Fruit fly (Drosophila melanogaster) whole organism, adult: Measurements from ENCODE around the gene CG33912.

Experiments used
- CG11617 ChIP-seq: fragments of 200-800 bp; sonication (Bioruptor generic); optimal IDR thresholded peaks from 2 replicates; lab custom pipeline; 2017; ENCODE audit warnings: mild to moderate bottlenecking, missing biosample characterization, missing genetic modification reagents, missing genetic modification characterization
- CG12768 ChIP-seq: fragments of 200-800 bp; sonication (Bioruptor generic); optimal IDR thresholded peaks from 2 replicates; lab custom pipeline; 2017; ENCODE audit warnings: missing biosample characterization, missing genetic modification characterization, mild to moderate bottlenecking, moderate library complexity, missing genetic modification reagents
- CG14711 ChIP-seq: fragments of 200-800 bp; sonication (Bioruptor generic); optimal IDR thresholded peaks from 2 replicates; lab custom pipeline; 2018; ENCODE audit warnings: missing biosample characterization, mild to moderate bottlenecking, missing genetic modification characterization, moderate library complexity
- CG1620 ChIP-seq: fragments of 200-800 bp; sonication (Bioruptor generic); optimal IDR thresholded peaks from 2 replicates; lab custom pipeline; 2016; ENCODE audit warnings: missing biosample characterization, missing genetic modification characterization
- CG33017 ChIP-seq: fragments of 200-800 bp; sonication (Bioruptor generic); optimal IDR thresholded peaks from 2 replicates; lab custom pipeline; 2018; ENCODE audit warnings: missing biosample characterization, mild to moderate bottlenecking, missing genetic modification characterization, moderate library complexity
- CG5204 ChIP-seq: fragments of 200-800 bp; sonication (Bioruptor generic); optimal IDR thresholded peaks from 2 replicates; lab custom pipeline; 2016; ENCODE audit warnings: missing biosample characterization, missing genetic modification characterization
- CG7045 ChIP-seq: fragments of 200-800 bp; sonication (Bioruptor generic); optimal IDR thresholded peaks from 2 replicates; lab custom pipeline; 2017; ENCODE audit warnings: missing biosample characterization, mild to moderate bottlenecking, missing genetic modification characterization
- CG7101 ChIP-seq: fragments of 200-800 bp; sonication (Bioruptor generic); optimal IDR thresholded peaks from 2 replicates; lab custom pipeline; 2018; ENCODE audit warnings: missing biosample characterization, mild to moderate bottlenecking, missing genetic modification characterization, moderate library complexity
- Clk ChIP-seq: fragments of 200-800 bp; sonication (Bioruptor generic); optimal IDR thresholded peaks from 2 replicates; lab custom pipeline; 2017; ENCODE audit warnings: missing biosample characterization, missing genetic modification characterization
- Crg-1 ChIP-seq: fragments of 200-800 bp; sonication (Bioruptor generic); optimal IDR thresholded peaks from 2 replicates; lab custom pipeline; 2016; ENCODE audit warnings: missing biosample characterization, missing genetic modification characterization
- Hr96 ChIP-seq: fragments of 200-800 bp; sonication (Bioruptor generic); optimal IDR thresholded peaks from 2 replicates; lab custom pipeline; 2016; ENCODE audit warnings: missing biosample characterization, missing genetic modification characterization
- Mnt ChIP-seq: fragments of 200-800 bp; sonication (Bioruptor generic); optimal IDR thresholded peaks from 2 replicates; lab custom pipeline; 2016; ENCODE audit warnings: missing biosample characterization, mild to moderate bottlenecking, missing genetic modification characterization
- bab1 ChIP-seq: fragments of 200-800 bp; sonication (Bioruptor generic); optimal IDR thresholded peaks from 3 replicates; lab custom pipeline; 2019; ENCODE audit warnings: missing biosample characterization, mild to moderate bottlenecking, missing genetic modification characterization, moderate library complexity
- cic ChIP-seq: fragments of 200-800 bp; sonication (Bioruptor generic); optimal IDR thresholded peaks from 2 replicates; lab custom pipeline; 2017; ENCODE audit warnings: missing biosample characterization, mild to moderate bottlenecking, missing genetic modification characterization, moderate library complexity
- cnc ChIP-seq, 2 experiments: fragments of >200 bp; optimal IDR thresholded peaks; 2 replicates each; lab custom pipeline; 2017
- kay ChIP-seq: fragments of 200-800 bp; sonication (Bioruptor generic); peaks from one replicate; lab custom pipeline; 2016; ENCODE audit warnings: missing biosample characterization, missing genetic modification characterization, borderline replicate concordance
- ovo ChIP-seq: fragments of 200-800 bp; sonication (Bioruptor generic); optimal IDR thresholded peaks from 2 replicates; lab custom pipeline; 2016; ENCODE audit warnings: missing biosample characterization, missing genetic modification characterization
- pad ChIP-seq: fragments of 200-800 bp; sonication (Bioruptor generic); optimal IDR thresholded peaks from 3 replicates; lab custom pipeline; 2017; ENCODE audit warnings: missing biosample characterization, missing genetic modification characterization, mild to moderate bottlenecking, moderate library complexity, missing genetic modification reagents
- tj ChIP-seq: fragments of 200-800 bp; sonication (Bioruptor generic); optimal IDR thresholded peaks from 3 replicates; lab custom pipeline; 2017; ENCODE audit warnings: missing biosample characterization, mild to moderate bottlenecking, missing genetic modification characterization, moderate library complexity
- toe ChIP-seq: fragments of 200-800 bp; sonication (Bioruptor generic); optimal IDR thresholded peaks from 2 replicates; lab custom pipeline; 2016; ENCODE audit warnings: missing biosample characterization, missing genetic modification characterization

Gene CG33912

DNA sequence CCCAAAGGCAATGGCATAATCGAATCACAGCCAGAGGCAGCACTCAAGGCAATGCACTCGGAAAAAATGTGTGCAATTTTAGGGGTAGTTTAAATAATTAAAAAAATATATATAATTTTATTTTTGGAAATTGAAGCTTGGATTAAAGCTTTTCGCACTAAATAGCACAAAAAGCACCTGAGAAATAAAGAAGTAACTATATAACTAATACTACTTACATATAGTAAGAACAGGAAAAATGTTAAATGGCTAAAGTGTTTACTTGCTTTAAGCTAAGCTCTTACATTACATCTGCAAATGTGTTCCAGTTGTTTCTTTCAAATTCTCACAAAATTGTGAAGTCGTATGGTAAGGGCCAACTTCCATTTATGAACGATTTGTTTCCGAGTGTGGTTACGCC, 16.1 kb downstream of the CG33912 start, which contains the start of gene Gr77a:
Gene Gr77a, minus strand, starts transcription at position 17 of the 400 bp plus-strand sequence.
- TF ChIP-seq CG11617 (GFP tag; lab: Kevin White, UChicago) (no peak), cnc (optimal IDR thresholded peaks at IDR 0.05; lab: Kevin White, UChicago) (no peak), CG33017 (tag; lab: Kevin White, UChicago) (no peak), Hr96 (GFP tag; lab: Kevin White, UChicago) (no peak), Crg-1 (GFP tag; lab: Kevin White, UChicago) (no peak), bab1 (no peak)

- TF ChIP-seq ovo (GFP tag; lab: Kevin White, UChicago) (no peak), bab1 (no peak), CG5204 (no peak), CG7045 (no peak), cnc (optimal IDR thresholded peaks at IDR 0.05; lab: Kevin White, UChicago) (no peak), CG33017 (tag; lab: Kevin White, UChicago) (no peak), Crg-1 (GFP tag; lab: Kevin White, UChicago) (no peak), cic (GFP tag; lab: Kevin White, UChicago) (no peak), tj (GFP tag; lab: Kevin White, UChicago) (no peak), CG14711 (no peak), toe (no peak), Clk (no peak)
Observed at dm6 chr3L:20737346-20737745, 18.1 kb downstream of the CG33912 start.

- no peak for TF ChIP-seq CG7101 (tag; lab: Kevin White, UChicago)
- no peak for TF ChIP-seq CG12768 (GFP tag; lab: Kevin White, UChicago)
- TF ChIP-seq bab1: no peak
- peak; percentile 65 for TF ChIP-seq kay (GFP tag; lab: Kevin White, UChicago)
- no peak for TF ChIP-seq pad (GFP tag; lab: Kevin White, UChicago)
- no peak for TF ChIP-seq CG11617 (GFP tag; lab: Kevin White, UChicago)
Observed at dm6 chr3L:20736266-20736665, 19.2 kb downstream of the CG33912 start.

dm6 chr3L:20734258-20734624, 21.2 kb downstream of the CG33912 start:
- TF ChIP-seq tj (GFP tag; lab: Kevin White, UChicago): peak; percentile 94
- no peak for TF ChIP-seq pad (GFP tag; lab: Kevin White, UChicago)

DNA sequence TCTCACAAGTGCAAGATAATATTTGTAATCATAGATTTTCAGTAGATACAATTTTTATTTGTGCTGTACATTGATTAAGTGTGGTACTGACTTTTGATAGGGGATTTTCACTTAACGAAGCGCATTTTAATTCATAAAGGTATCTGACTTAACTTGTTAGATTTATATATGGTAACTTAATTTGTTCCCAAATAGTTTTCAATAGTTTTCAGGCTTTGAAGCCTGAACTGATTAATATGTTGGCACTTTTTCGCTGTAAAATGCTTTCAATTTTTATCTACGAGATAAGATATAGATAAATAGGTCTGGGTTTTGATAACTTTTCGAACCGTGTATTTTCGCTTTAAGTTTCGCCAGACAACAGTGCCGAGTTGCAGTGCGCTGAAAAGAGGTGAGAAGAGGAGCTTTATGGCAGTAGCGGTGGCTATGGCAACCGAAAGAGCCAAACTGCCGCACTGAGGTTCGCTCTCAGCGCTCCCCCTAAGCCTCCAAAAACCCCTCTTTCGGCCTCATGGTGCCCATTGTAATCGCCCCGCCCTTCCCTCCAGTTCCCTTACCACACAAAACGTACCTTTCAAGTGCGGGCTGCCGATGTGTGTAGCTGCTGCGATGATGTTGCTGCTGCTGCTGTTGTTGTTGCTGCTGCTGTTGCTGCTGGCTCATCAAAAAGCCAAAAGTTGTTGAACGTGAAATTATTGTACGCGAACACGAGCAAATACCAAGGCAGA, 21.8 kb downstream of the CG33912 start:
- TF ChIP-seq tj (GFP tag; lab: Kevin White, UChicago) (peak; percentile 98), CG1620 (GFP tag; lab: Kevin White, UChicago) (no peak)

- no peak for TF ChIP-seq kay (GFP tag; lab: Kevin White, UChicago)
- TF ChIP-seq tj (GFP tag; lab: Kevin White, UChicago): peak; percentile 37
- no peak for TF ChIP-seq CG7045
- TF ChIP-seq Mnt (GFP tag; lab: Kevin White, UChicago): no peak
Observed at dm6 chr3L:20732492-20732891, 23.0 kb downstream of the CG33912 start.

dm6 chr3L:20730323-20731238, 24.9 kb downstream of the CG33912 start, which contains the start of gene CG13252:
CG13252 (plus strand) TSS chr3L:20730591.
- TF ChIP-seq toe (peak; percentile 27), pad (GFP tag; lab: Kevin White, UChicago) (no peak), Hr96 (GFP tag; lab: Kevin White, UChicago) (no peak), Mnt (GFP tag; lab: Kevin White, UChicago) (peak; percentile 27), Crg-1 (GFP tag; lab: Kevin White, UChicago) (no peak), CG33017 (tag; lab: Kevin White, UChicago) (peak; percentile 4), cic (GFP tag; lab: Kevin White, UChicago) (no peak), kay (GFP tag; lab: Kevin White, UChicago) (peak; percentile 48), CG1620 (GFP tag; lab: Kevin White, UChicago) (no peak), CG14711 (no peak), CG7045 (no peak), CG12768 (GFP tag; lab: Kevin White, UChicago) (peak; percentile 48), CG7101 (tag; lab: Kevin White, UChicago) (no peak), CG5204 (no peak), cnc (optimal IDR thresholded peaks at IDR 0.05; lab: Kevin White, UChicago) (no peak), bab1 (peak; percentile 1), tj (GFP tag; lab: Kevin White, UChicago) (peak; percentile 32), Clk (no peak), ovo (GFP tag; lab: Kevin White, UChicago) (no peak), CG11617 (GFP tag; lab: Kevin White, UChicago) (no peak)
